Fruit fly (Drosophila melanogaster) Kc167 (cell line): Measurements from ENCODE around the gene hzg.

Source experiments
- Sin3A ChIP-seq: fragments of >200 bp; optimal IDR thresholded peaks from 2 replicates; lab custom pipeline; 2018; ENCODE audit warnings: missing external identifiers
- h ChIP-seq: fragments of >200 bp; optimal IDR thresholded peaks from 3 replicates; lab custom pipeline; 2018; ENCODE audit warnings: missing external identifiers

- TF ChIP-seq h, result no peak
- no peak for TF ChIP-seq Sin3A (lab: Kevin White, UChicago)
Observed at dm6 chr3L:16048722-16049459, 44.4 kb upstream of the hzg start.
